Fruit fly (Drosophila melanogaster): ENCODE measurements around the gene Or67c.

The Or67c gene

DNA sequence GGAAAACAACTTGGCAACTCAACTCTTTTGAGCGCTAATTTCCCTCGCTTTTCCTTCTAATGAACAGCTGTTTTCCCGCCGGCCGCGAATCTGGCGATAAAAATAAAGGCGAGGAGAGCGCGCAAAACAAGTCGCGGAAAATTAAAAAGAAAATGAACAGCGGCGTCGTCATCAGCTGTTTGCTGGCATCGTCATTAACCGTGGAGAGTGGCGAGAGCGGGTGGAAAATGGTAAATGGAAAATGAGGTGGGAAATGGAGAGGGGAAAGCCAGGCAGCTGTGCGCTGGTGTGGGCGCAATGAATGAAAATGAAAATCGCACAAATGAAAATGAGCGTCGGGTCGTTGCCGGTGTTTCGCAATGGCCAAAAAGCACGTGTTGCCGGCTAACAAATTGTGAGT lies 43.6 kb upstream of the Or67c start (continued):
- TF ChIP-seq HHEX (GFP tag; optimal IDR thresholded peaks at IDR 0.05) (no peak), CG7271 (tag; optimal IDR thresholded peaks at IDR 0.05) (no peak), Side (GFP tag; optimal IDR thresholded peaks at IDR 0.05) (no peak), Fer2 (tag; optimal IDR thresholded peaks at IDR 0.05) (no peak), slp2 (GFP tag; optimal IDR thresholded peaks at IDR 0.05) (no peak), hth (optimal IDR thresholded peaks at IDR 0.05) (no peak), CG15011 (GFP tag; optimal IDR thresholded peaks at IDR 0.05) (no peak), Mes4 (GFP tag; optimal IDR thresholded peaks at IDR 0.05) (no peak), CG18476 (GFP tag; optimal IDR thresholded peaks at IDR 0.05) (no peak), CG10462 (GFP tag; optimal IDR thresholded peaks at IDR 0.05) (no peak), tio (GFP tag; optimal IDR thresholded peaks at IDR 0.05) (no peak), CG15601 (tag; optimal IDR thresholded peaks at IDR 0.05) (no peak), Sin3A (optimal IDR thresholded peaks at IDR 0.05) (no peak), fd3F (GFP tag; optimal IDR thresholded peaks at IDR 0.05) (no peak), slou (GFP tag; optimal IDR thresholded peaks at IDR 0.05) (no peak), Adf1 (GFP tag; IDR thresholded peaks at IDR 0.05) (peak; percentile 29; the same call in 1 of the 2 replicates), twi (tag; optimal IDR thresholded peaks at IDR 0.05) (no peak), Nf-YA (GFP tag; IDR thresholded peaks at IDR 0.05) (no peak), ab (GFP tag; optimal IDR thresholded peaks at IDR 0.05) (no peak), CG2120 (GFP tag; optimal IDR thresholded peaks at IDR 0.05) (no peak), MESR4 (GFP tag; optimal IDR thresholded peaks at IDR 0.05) (no peak), sc (optimal IDR thresholded peaks at IDR 0.05) (no peak), sc (GFP tag; optimal IDR thresholded peaks at IDR 0.05) (no peak), NC2β (GFP tag; optimal IDR thresholded peaks at IDR 0.05) (no peak), gsb-n (tag; optimal IDR thresholded peaks at IDR 0.05) (no peak)

DNA sequence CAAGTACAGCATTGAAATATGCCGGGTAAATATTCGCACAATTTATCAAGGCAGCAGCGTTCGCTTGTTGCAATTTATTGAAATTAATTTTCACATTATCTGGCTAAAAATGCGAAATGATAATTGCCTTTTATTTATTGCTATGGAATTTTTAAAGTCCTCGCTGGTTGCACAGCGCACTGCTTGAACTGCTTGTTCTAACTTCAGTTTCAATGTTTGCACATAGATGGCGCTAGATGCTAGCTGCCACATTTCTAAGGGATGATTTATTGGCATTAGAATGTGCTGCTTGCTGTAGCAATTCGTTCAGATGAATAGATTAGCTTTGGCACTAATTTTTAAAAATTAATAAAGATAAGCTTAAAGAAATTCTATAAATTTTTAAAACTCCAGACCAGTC lies 40.4 kb upstream of the Or67c start:
- TF ChIP-seq dpn (GFP tag; optimal IDR thresholded peaks at IDR 0.05): peak in 1 of 2 experiments; percentile 0
- peak; percentile 35; the same call in 2 of the 3 replicates for TF ChIP-seq CG6791 (GFP tag; IDR thresholded peaks at IDR 0.05; ENCODE audit: partially characterized antibody)
- TF ChIP-seq CG13123 (GFP tag; optimal IDR thresholded peaks at IDR 0.05): no peak
- no peak for TF ChIP-seq CG34376 (GFP tag; optimal IDR thresholded peaks at IDR 0.05)
- TF ChIP-seq CG17912 (GFP tag; optimal IDR thresholded peaks at IDR 0.05): no peak
- TF ChIP-seq ind (GFP tag; optimal IDR thresholded peaks at IDR 0.05): no peak
- peak; percentile 73 for TF ChIP-seq nerfin-1 (tag; optimal IDR thresholded peaks at IDR 0.05)
- TF ChIP-seq CG1832 (GFP tag; optimal IDR thresholded peaks at IDR 0.05): no peak
- peak; percentile 0 for TF ChIP-seq CG10979 (tag; optimal IDR thresholded peaks at IDR 0.05)
- TF ChIP-seq amos (GFP tag; IDR thresholded peaks at IDR 0.05; ENCODE audit: partially characterized antibody): peak; percentile 29; the same call in 1 of the 2 replicates
- peak; percentile 0 for TF ChIP-seq pita (GFP tag; optimal IDR thresholded peaks at IDR 0.05)
- TF ChIP-seq lov (optimal IDR thresholded peaks at IDR 0.05): no peak
- TF ChIP-seq lov (GFP tag; IDR thresholded peaks at IDR 0.05): 0 out of 3 replicates have a peak, but pooled peaks have one; percentile 10
- peak; percentile 0 for TF ChIP-seq CG17829 (tag; optimal IDR thresholded peaks at IDR 0.05)
- TF ChIP-seq chn (GFP tag; optimal IDR thresholded peaks at IDR 0.05): peak; percentile 9
- peak; percentile 58 for TF ChIP-seq sd (tag; optimal IDR thresholded peaks at IDR 0.05)
- TF ChIP-seq CG8290 (GFP tag; optimal IDR thresholded peaks at IDR 0.05): peak; percentile 65
- peak in 1 of 2 experiments; percentile 24 for TF ChIP-seq CG8290 (tag; optimal IDR thresholded peaks at IDR 0.05)
- TF ChIP-seq Dfd (GFP tag; optimal IDR thresholded peaks at IDR 0.05): peak in 1 of 2 experiments; percentile 86
- peak; percentile 54 for TF ChIP-seq CG6654 (GFP tag; optimal IDR thresholded peaks at IDR 0.05)
- TF ChIP-seq pzg (GFP tag; optimal IDR thresholded peaks at IDR 0.05): no peak
- peak; percentile 98 for TF ChIP-seq CG31365 (tag; optimal IDR thresholded peaks at IDR 0.05)
- 0 out of 3 replicates have a peak, but pooled peaks have one; percentile 36 for TF ChIP-seq knrl (GFP tag; IDR thresholded peaks at IDR 0.05; ENCODE audit: partially characterized antibody)
- peak; percentile 54 for TF ChIP-seq seq (GFP tag; IDR thresholded peaks at IDR 0.05)
- peak; percentile 63 for TF ChIP-seq zen (tag; optimal IDR thresholded peaks at IDR 0.05)
- TF ChIP-seq CrebB (tag; optimal IDR thresholded peaks at IDR 0.05): no peak
- TF ChIP-seq CG14965 (GFP tag; optimal IDR thresholded peaks at IDR 0.05; ENCODE audit: borderline replicate concordance): peak; percentile 22
- peak; percentile 3 for TF ChIP-seq CG2712 (tag; optimal IDR thresholded peaks at IDR 0.05)
